Worm (Caenorhabditis elegans) whole organism, L4 larva: ENCODE measurements around the gene srg-54.

Experiments used
- R02D3.7 ChIP-seq: fragments of 150-350 bp; sonication (generic microtip); optimal IDR thresholded peaks from 3 replicates; lab custom pipeline; 2014; ENCODE audit warnings: missing biosample characterization, missing genetic modification characterization
- ces-1 ChIP-seq: fragments of 150-350 bp; sonication (generic microtip); optimal IDR thresholded peaks from 4 replicates; lab custom pipeline; 2014; ENCODE audit warnings: missing biosample characterization, missing genetic modification reagents, missing genetic modification characterization
- fos-1 ChIP-seq: fragments of 150-350 bp; optimal IDR thresholded peaks from 2 replicates; lab custom pipeline; 2014; ENCODE audit warnings: missing biosample characterization, missing genetic modification characterization
- lim-7 ChIP-seq: fragments of 200-800 bp; sonication (Bioruptor generic); IDR thresholded peaks from 2 replicates; pipeline ENCODE4 v1.3.6; 2022; ENCODE audit warnings: missing genetic modification characterization, missing compliant biosample characterization
- lsy-2 ChIP-seq, 2 experiments: fragments of 150-350 bp in 1 of 2; sonication (generic microtip) in 1 of 2; optimal IDR thresholded peaks; 2 replicates each; lab custom pipeline; 2014 to 2017; ENCODE audit warnings: missing biosample characterization in 2 of 2, missing genetic modification characterization in 2 of 2
- mdt-29 ChIP-seq: fragments of 200-800 bp; sonication (Bioruptor generic); IDR thresholded peaks from 2 replicates; pipeline ENCODE4 v1.3.6; 2022; ENCODE audit warnings: missing genetic modification reagents, missing genetic modification characterization, missing compliant biosample characterization
- nhr-10 ChIP-seq: fragments of 150-350 bp; optimal IDR thresholded peaks from 2 replicates; lab custom pipeline; 2014; ENCODE audit warnings: missing biosample characterization, missing genetic modification characterization
- nhr-6 ChIP-seq: fragments of 150-350 bp; optimal IDR thresholded peaks from 2 replicates; lab custom pipeline; 2014; ENCODE audit warnings: missing biosample characterization, missing genetic modification characterization
- pqm-1 ChIP-seq: sonication (generic microtip); optimal IDR thresholded peaks from 2 replicates; lab custom pipeline; 2017; ENCODE audit warnings: missing biosample characterization, missing genetic modification characterization
- skn-1 ChIP-seq: fragments of 150-350 bp; optimal IDR thresholded peaks from 2 replicates; lab custom pipeline; 2014; ENCODE audit warnings: missing biosample characterization, missing genetic modification characterization
- unc-130 ChIP-seq: sonication (generic microtip); optimal IDR thresholded peaks from 2 replicates; lab custom pipeline; 2016; ENCODE audit warnings: missing genetic modification reagents, missing genetic modification characterization, missing compliant biosample characterization
- unc-39 ChIP-seq: sonication (generic microtip); optimal IDR thresholded peaks from 2 replicates; lab custom pipeline; 2017; ENCODE audit warnings: missing biosample characterization, missing genetic modification characterization
- zag-1 ChIP-seq: fragments of 150-350 bp; optimal IDR thresholded peaks from 2 replicates; lab custom pipeline; 2014; ENCODE audit warnings: missing biosample characterization, missing genetic modification characterization

ce11 chrV:14945697-14946096 is 21.7 kb upstream of the srg-54 start, which contains the start of gene C30G7.3:
- TF ChIP-seq R02D3.7 (tag; lab: Kevin White, UChicago) (no peak), pqm-1 (tag; lab: Kevin White, UChicago) (no peak), unc-39 (tag; lab: Kevin White, UChicago) (no peak), unc-130 (GFP tag; lab: Kevin White, UChicago) (no peak), mdt-29 (GFP tag; lab: Robert Waterston, UW) (no peak), nhr-6 (no peak), zag-1 (no peak), lsy-2 (tag; optimal IDR thresholded peaks at IDR 0.05; lab: Kevin White, UChicago) (no peak), lim-7 (GFP tag; lab: Robert Waterston, UW) (no peak), fos-1 (tag; lab: Kevin White, UChicago) (no peak), skn-1 (tag; lab: Kevin White, UChicago) (no peak), ces-1 (GFP tag; lab: Kevin White, UChicago) (no peak), nhr-10 (tag; lab: Kevin White, UChicago) (no peak)
